Worm (Caenorhabditis elegans) whole organism, early embryonic: Measurements from ENCODE around the gene fip-3.

Source experiments
- aly-1 ChIP-seq: sonication (generic microtip); optimal IDR thresholded peaks from 2 replicates; lab custom pipeline; 2016; ENCODE audit warnings: missing genetic modification characterization, missing compliant biosample characterization
- ama-1 ChIP-seq: fragments of 150-350 bp; optimal IDR thresholded peaks from 2 replicates; lab custom pipeline; 2014
- ceh-13 ChIP-seq: fragments of 200-800 bp; sonication (Bioruptor generic); optimal IDR thresholded peaks from 2 replicates; lab custom pipeline; 2018; ENCODE audit warnings: mild to moderate bottlenecking, missing genetic modification characterization, missing compliant biosample characterization
- hmbx-1 ChIP-seq: sonication (generic microtip); optimal IDR thresholded peaks from 2 replicates; lab custom pipeline; 2016; ENCODE audit warnings: mild to moderate bottlenecking, missing genetic modification characterization, missing compliant biosample characterization
- hmg-4 ChIP-seq: fragments of 200-800 bp; sonication (Bioruptor generic); optimal IDR thresholded peaks from 2 replicates; lab custom pipeline; 2018; ENCODE audit warnings: mild to moderate bottlenecking, missing genetic modification characterization, missing compliant biosample characterization
- hnd-1 ChIP-seq: sonication (generic microtip); optimal IDR thresholded peaks from 2 replicates; lab custom pipeline; 2016; ENCODE audit warnings: missing genetic modification characterization, missing compliant biosample characterization
- pes-1 ChIP-seq: fragments of 200-800 bp; sonication (Bioruptor generic); IDR thresholded peaks from 2 replicates; pipeline ENCODE4 v1.3.6; 2022; ENCODE audit warnings: missing genetic modification reagents, missing genetic modification characterization, missing compliant biosample characterization
- scrt-1 ChIP-seq: fragments of 200-800 bp; sonication (Bioruptor generic); IDR thresholded peaks from 2 replicates; pipeline ENCODE4 v1.3.6; 2022; ENCODE audit warnings: missing genetic modification characterization, missing compliant biosample characterization
- tbx-11 ChIP-seq: fragments of 200-800 bp; sonication (Bioruptor generic); IDR thresholded peaks from 2 replicates; pipeline ENCODE4 v1.3.6; 2022; ENCODE audit warnings: missing genetic modification characterization, missing compliant biosample characterization
- tbx-37 ChIP-seq: fragments of 200-800 bp; sonication (Bioruptor generic); conservative IDR thresholded peaks from 2 replicates; pipeline ENCODE4 v1.3.6; 2022; ENCODE audit warnings: missing genetic modification reagents, missing genetic modification characterization, missing compliant biosample characterization
- tra-4 ChIP-seq: sonication (generic microtip); optimal IDR thresholded peaks from 2 replicates; lab custom pipeline; 2017; ENCODE audit warnings: missing genetic modification characterization, missing compliant biosample characterization

DNA sequence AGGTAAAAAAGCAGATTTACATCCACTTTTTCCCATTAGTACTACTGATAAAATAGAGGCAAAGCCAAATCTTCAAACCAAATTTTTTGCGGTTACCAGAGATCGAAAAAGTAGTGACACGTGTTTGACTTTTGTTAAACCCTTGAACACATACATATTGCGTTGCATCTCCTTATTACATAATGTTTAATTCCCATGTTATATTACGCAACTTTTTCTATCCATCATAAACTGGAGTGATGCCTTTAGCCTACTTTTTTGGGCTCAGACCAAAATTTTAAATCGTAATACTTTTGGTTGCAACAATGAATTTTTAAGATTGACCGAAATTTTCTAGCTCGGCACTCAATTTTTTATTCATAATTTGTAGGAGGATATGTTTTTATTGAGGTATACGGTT is 32.7 kb upstream of the fip-3 start:
- TF ChIP-seq aly-1, result no peak
- no peak for TF ChIP-seq ama-1 (lab: Kevin White, UChicago)
- TF ChIP-seq hmg-4 (GFP tag; lab: Kevin White, UChicago), result no peak
- no peak for TF ChIP-seq hnd-1 (tag; lab: Kevin White, UChicago)
- no peak for TF ChIP-seq tbx-37 (GFP tag; lab: Robert Waterston, UW)
- no peak for TF ChIP-seq tbx-11
- no peak for TF ChIP-seq ceh-13 (GFP tag; lab: Kevin White, UChicago)
- no peak for TF ChIP-seq tra-4 (tag; lab: Kevin White, UChicago)
- TF ChIP-seq scrt-1 (GFP tag; lab: Robert Waterston, UW), result no peak
- no peak for TF ChIP-seq pes-1 (GFP tag; lab: Robert Waterston, UW)
- TF ChIP-seq hmbx-1 (tag; lab: Kevin White, UChicago), result no peak
